ENCODE assay signal across 1 fruit fly cellular context in genomic region chr3R:18279494-18279893, dm6.
A peak's percentile ranks its signal among the peaks of the same experiment; 100 is the strongest.
TF ChIP-seq lines count a peak whose summit lies in the region.

Gene CG7142 (minus strand): TSS chr3R:18279522.

TF ChIP-seq in whole organism, embryonic, 481 proteins besides CTCF, POLR2A, EP300 and RAD21 (continued from another document):
- TF ChIP-seq mld (GFP tag; IDR thresholded peaks at IDR 0.05; lab: Robert Waterston, UW; ENCODE audit: partially characterized antibody) = no peak
- TF ChIP-seq CG3407 (GFP tag; optimal IDR thresholded peaks at IDR 0.05; lab: Kevin White, UChicago) = no peak
- TF ChIP-seq CG7372 (GFP tag; IDR thresholded peaks at IDR 0.05; lab: Robert Waterston, UW) = no peak
- TF ChIP-seq hb (GFP tag; IDR thresholded peaks at IDR 0.05; lab: Robert Waterston, UW; ENCODE audit: partially characterized antibody) = no peak
- TF ChIP-seq Med (GFP tag; lab: Kevin White, UChicago) = peak; percentile 63
- no peak for TF ChIP-seq chif (GFP tag; optimal IDR thresholded peaks at IDR 0.05; lab: Kevin White, UChicago)
- peak; percentile 18 for TF ChIP-seq cwo (GFP tag; optimal IDR thresholded peaks at IDR 0.05; lab: Kevin White, UChicago)
- peak; percentile 56 for TF ChIP-seq exex (tag; optimal IDR thresholded peaks at IDR 0.05; lab: Kevin White, UChicago)
- TF ChIP-seq Hmr (GFP tag; optimal IDR thresholded peaks at IDR 0.05; lab: Kevin White, UChicago) = peak; percentile 21
- TF ChIP-seq CG17829 (tag; optimal IDR thresholded peaks at IDR 0.05; lab: Kevin White, UChicago) = no peak
- peak; percentile 7 for TF ChIP-seq CG12155 (GFP tag; optimal IDR thresholded peaks at IDR 0.05; lab: Kevin White, UChicago)
- no peak for TF ChIP-seq CG6654 (GFP tag; optimal IDR thresholded peaks at IDR 0.05; lab: Kevin White, UChicago)
- TF ChIP-seq CG5953 (GFP tag; IDR thresholded peaks at IDR 0.05; lab: Robert Waterston, UW) = 0 out of 2 replicates have a peak, but pooled peaks have one; percentile 5
- peak; percentile 76 for TF ChIP-seq CG18599 (GFP tag; optimal IDR thresholded peaks at IDR 0.05; lab: Kevin White, UChicago)
- TF ChIP-seq lab (GFP tag; optimal IDR thresholded peaks at IDR 0.05; lab: Kevin White, UChicago) = peak; percentile 5
TF ChIP-seq in whole organism, embryonic: peak in this region for 19.
